Worm (Caenorhabditis elegans): ENCODE data around the gene F46F5.10.

The F46F5.10 gene

DNA sequence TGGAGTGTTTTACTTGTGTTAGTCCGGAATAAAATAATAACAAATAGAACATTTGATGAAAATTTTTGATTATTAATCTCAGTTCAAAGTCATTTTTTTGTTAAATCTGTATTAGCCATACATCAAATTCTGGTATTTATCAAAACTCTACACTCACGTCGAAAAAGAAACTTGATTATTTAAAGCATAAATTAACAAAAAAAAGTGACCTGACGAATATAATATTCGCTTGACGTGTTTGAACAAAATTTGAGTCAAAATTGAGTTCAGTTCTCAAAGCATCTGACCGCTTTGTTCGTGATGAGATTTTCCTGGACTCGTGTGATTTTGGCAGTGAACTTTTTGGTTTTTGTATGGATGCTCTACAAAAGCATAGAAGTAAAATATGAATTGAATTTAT lies at the start of gene F46F5.10:
Gene F46F5.10 (plus strand): TSS at position 301 of the 400 bp plus-strand sequence.
- no peak for TF ChIP-seq ets-7 (tag; optimal IDR thresholded peaks at IDR 0.05)
- no peak for TF ChIP-seq ceh-36 (tag; optimal IDR thresholded peaks at IDR 0.05)
- TF ChIP-seq tra-4 (tag; optimal IDR thresholded peaks at IDR 0.05) = no peak
- TF ChIP-seq pes-1 (GFP tag; IDR thresholded peaks at IDR 0.05) = no peak
- TF ChIP-seq B0310.2 (tag; optimal IDR thresholded peaks at IDR 0.05) = no peak
- no peak for TF ChIP-seq hnd-1 (tag; optimal IDR thresholded peaks at IDR 0.05)
- no peak for TF ChIP-seq flt-1 (GFP tag; IDR thresholded peaks at IDR 0.05)
- TF ChIP-seq scrt-1 (GFP tag; IDR thresholded peaks at IDR 0.05) = no peak
- no peak for TF ChIP-seq ceh-13 (GFP tag; optimal IDR thresholded peaks at IDR 0.05)
- TF ChIP-seq hmbx-1 (tag; optimal IDR thresholded peaks at IDR 0.05) = no peak
- TF ChIP-seq tbx-11 (GFP tag; IDR thresholded peaks at IDR 0.05) = no peak
- no peak for TF ChIP-seq F13C5.2 (tag; optimal IDR thresholded peaks at IDR 0.05)
- no peak for TF ChIP-seq hmg-4 (GFP tag; optimal IDR thresholded peaks at IDR 0.05)
- no peak for TF ChIP-seq ama-1 (optimal IDR thresholded peaks at IDR 0.05)
- no peak for TF ChIP-seq tbx-37 (GFP tag; conservative IDR thresholded peaks at IDR 0.05)
- no peak for TF ChIP-seq aly-1 (tag; optimal IDR thresholded peaks at IDR 0.05)
- no peak for TF ChIP-seq sea-1 (GFP tag; conservative IDR thresholded peaks at IDR 0.05)

DNA sequence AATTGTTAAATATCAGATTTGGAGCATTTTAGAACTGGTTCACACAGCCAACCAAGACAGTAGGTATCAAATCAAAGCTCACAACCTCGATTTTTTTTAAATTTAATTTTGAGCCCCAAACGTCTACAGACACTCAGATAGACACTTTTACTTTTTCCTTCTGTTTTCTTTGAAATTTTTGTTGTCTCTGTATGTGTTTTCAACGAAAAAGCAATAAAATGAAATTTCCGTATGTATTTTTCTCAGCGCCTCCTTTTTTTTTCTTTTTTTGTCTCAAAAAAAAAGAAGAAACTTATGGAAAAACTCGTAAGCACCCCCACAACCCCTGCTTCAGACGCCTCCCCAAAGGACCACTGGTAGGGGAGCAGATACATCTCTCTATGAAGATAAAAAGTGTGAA lies 49.8 kb upstream of the F46F5.10 start:
- no peak for TF ChIP-seq aly-1 (tag; optimal IDR thresholded peaks at IDR 0.05)
- TF ChIP-seq ama-1 (optimal IDR thresholded peaks at IDR 0.05) = no peak

DNA sequence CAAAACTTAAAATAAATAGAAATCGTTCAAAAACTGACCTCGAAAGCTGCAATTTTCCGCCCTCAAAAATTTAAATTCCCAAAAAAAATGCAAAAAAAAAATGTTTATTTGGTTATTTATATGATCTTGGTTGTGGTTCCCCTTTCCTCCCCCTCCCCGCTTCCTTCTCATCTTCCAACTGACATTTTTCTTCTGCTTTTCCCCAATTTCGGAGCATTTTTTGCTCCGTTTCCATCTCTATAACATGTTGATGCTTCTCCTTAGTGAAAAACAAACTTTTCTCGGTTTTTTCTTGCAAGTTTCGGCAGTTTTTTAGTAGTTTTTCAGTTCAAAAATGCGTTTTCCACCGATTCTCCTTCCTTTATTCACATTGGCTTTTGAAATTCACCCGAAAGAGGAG lies 48.6 kb upstream of the F46F5.10 start, which contains the start of gene Y39F10A.1:
Gene Y39F10A.1 (plus strand): TSS at position 301 of the 400 bp plus-strand sequence.
- TF ChIP-seq tra-4 (tag; optimal IDR thresholded peaks at IDR 0.05) (no peak), ets-7 (tag; optimal IDR thresholded peaks at IDR 0.05) (no peak), sea-1 (GFP tag; conservative IDR thresholded peaks at IDR 0.05) (no peak), hmbx-1 (tag; optimal IDR thresholded peaks at IDR 0.05) (no peak), aly-1 (tag; optimal IDR thresholded peaks at IDR 0.05) (no peak), F13C5.2 (tag; optimal IDR thresholded peaks at IDR 0.05) (no peak), hnd-1 (tag; optimal IDR thresholded peaks at IDR 0.05) (no peak), ceh-13 (GFP tag; optimal IDR thresholded peaks at IDR 0.05) (no peak), hmg-4 (GFP tag; optimal IDR thresholded peaks at IDR 0.05) (no peak), scrt-1 (GFP tag; IDR thresholded peaks at IDR 0.05) (no peak)

DNA sequence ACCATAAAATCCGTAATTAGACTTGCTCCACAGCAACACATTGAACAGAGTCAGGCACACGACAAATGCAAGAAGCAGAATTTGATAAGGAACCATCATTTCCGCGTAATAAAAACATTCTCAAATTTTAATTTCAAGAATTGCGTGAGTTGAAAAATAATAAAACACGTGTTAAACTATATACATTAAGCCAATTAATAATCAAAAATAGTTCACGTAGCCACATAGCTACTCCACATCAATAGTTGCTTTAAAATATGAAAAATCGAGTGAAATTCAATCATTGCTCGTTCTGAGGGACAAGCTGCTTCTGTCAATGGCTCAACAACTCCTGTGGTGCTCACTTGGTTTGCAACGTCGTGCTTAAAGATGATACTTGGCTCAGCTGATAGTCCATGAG lies 40.7 kb upstream of the F46F5.10 start, which contains the start of gene Y39F10A.3:
Gene Y39F10A.3 (minus strand): TSS at position 101 of the 400 bp plus-strand sequence.
- TF ChIP-seq pes-1 (GFP tag; IDR thresholded peaks at IDR 0.05) (no peak), tra-4 (tag; optimal IDR thresholded peaks at IDR 0.05) (no peak), hnd-1 (tag; optimal IDR thresholded peaks at IDR 0.05) (no peak), tbx-11 (GFP tag; IDR thresholded peaks at IDR 0.05) (no peak), ets-7 (tag; optimal IDR thresholded peaks at IDR 0.05) (no peak), ceh-13 (GFP tag; optimal IDR thresholded peaks at IDR 0.05) (no peak), F13C5.2 (tag; optimal IDR thresholded peaks at IDR 0.05) (no peak), aly-1 (tag; optimal IDR thresholded peaks at IDR 0.05) (no peak), tbx-37 (GFP tag; conservative IDR thresholded peaks at IDR 0.05) (no peak), scrt-1 (GFP tag; IDR thresholded peaks at IDR 0.05) (no peak), ceh-36 (tag; optimal IDR thresholded peaks at IDR 0.05) (no peak), sea-1 (GFP tag; conservative IDR thresholded peaks at IDR 0.05) (no peak), ama-1 (optimal IDR thresholded peaks at IDR 0.05) (no peak), B0310.2 (tag; optimal IDR thresholded peaks at IDR 0.05) (no peak), flt-1 (GFP tag; IDR thresholded peaks at IDR 0.05) (no peak), hmbx-1 (tag; optimal IDR thresholded peaks at IDR 0.05) (no peak)

DNA sequence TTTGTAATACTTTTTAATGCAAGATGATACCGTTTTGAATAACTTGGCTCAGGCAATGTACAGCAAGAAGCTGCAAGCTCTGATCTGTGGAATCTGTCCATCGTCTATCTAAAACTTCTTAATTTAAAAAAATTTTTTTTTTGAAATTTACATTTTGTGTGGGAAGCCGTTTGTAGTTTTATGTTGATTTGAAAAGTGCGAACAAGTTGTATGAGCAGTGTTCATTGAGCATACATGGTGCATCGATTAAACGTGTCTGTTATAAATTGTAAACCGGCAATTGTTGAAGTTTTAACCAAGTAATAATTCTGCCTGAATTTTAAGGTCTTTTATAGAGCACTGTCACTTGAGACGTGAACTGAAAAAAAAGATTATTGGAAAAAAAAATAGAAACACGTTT lies 40.1 kb upstream of the F46F5.10 start, which contains the start of gene Y39F10A.6:
Gene Y39F10A.6 (minus strand): TSS at position 101 of the 400 bp plus-strand sequence.
- TF ChIP-seq tbx-37 (GFP tag; conservative IDR thresholded peaks at IDR 0.05) (no peak), aly-1 (tag; optimal IDR thresholded peaks at IDR 0.05) (no peak), tbx-11 (GFP tag; IDR thresholded peaks at IDR 0.05) (no peak), flt-1 (GFP tag; IDR thresholded peaks at IDR 0.05) (no peak), B0310.2 (tag; optimal IDR thresholded peaks at IDR 0.05) (no peak), ceh-36 (tag; optimal IDR thresholded peaks at IDR 0.05) (no peak), tra-4 (tag; optimal IDR thresholded peaks at IDR 0.05) (no peak), F13C5.2 (tag; optimal IDR thresholded peaks at IDR 0.05) (no peak), ama-1 (optimal IDR thresholded peaks at IDR 0.05) (no peak), hmg-4 (GFP tag; optimal IDR thresholded peaks at IDR 0.05) (no peak), scrt-1 (GFP tag; IDR thresholded peaks at IDR 0.05) (no peak), ceh-13 (GFP tag; optimal IDR thresholded peaks at IDR 0.05) (no peak), hnd-1 (tag; optimal IDR thresholded peaks at IDR 0.05) (no peak), hmbx-1 (tag; optimal IDR thresholded peaks at IDR 0.05) (no peak), pes-1 (GFP tag; IDR thresholded peaks at IDR 0.05) (no peak), sea-1 (GFP tag; conservative IDR thresholded peaks at IDR 0.05) (no peak), ets-7 (tag; optimal IDR thresholded peaks at IDR 0.05) (no peak)

DNA sequence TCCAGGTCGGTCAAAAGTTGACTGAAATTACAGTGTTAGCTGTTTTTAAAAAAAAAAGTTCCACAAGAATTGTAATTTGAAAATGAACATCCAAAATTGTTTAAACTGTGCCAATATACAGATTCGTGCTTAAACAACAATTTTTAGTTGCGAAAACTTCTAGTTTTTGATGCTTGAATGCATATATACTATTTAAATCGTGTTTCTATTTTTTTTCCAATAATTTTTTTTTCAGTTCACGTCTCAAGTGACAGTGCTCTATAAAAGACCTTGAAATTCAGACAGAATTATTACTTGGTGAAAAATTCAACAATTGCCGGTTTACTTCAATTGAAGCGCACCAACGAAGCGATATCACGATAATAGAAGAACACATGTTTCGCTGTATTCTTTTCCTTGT lies 36.7 kb upstream of the F46F5.10 start, which contains the start of gene F46F5.16:
Gene F46F5.16 (plus strand): TSS at position 301 of the 400 bp plus-strand sequence.
- TF ChIP-seq ama-1 (optimal IDR thresholded peaks at IDR 0.05) (no peak), flt-1 (GFP tag; IDR thresholded peaks at IDR 0.05) (no peak), scrt-1 (GFP tag; IDR thresholded peaks at IDR 0.05) (no peak), tbx-37 (GFP tag; conservative IDR thresholded peaks at IDR 0.05) (no peak), ets-7 (tag; optimal IDR thresholded peaks at IDR 0.05) (no peak), hnd-1 (tag; optimal IDR thresholded peaks at IDR 0.05) (no peak), pes-1 (GFP tag; IDR thresholded peaks at IDR 0.05) (no peak), ceh-13 (GFP tag; optimal IDR thresholded peaks at IDR 0.05) (no peak)

DNA sequence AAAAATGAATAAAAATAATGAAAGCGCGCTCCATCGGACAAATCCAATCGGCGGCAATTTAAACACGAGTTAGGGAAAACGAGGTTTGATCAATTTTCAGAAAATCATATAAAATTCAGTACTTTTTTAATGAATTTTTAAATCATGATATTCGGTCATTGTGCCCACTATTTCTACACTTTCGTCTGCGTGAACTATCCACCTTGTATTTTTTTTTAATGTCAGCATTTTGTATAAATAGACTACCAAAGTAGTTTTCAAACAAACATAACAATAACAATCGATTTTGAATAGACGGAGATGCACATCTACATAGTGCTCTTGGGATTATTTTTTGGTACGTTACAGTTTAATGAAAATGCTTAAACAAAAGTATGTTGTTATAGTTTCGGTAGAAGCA lies 35.5 kb upstream of the F46F5.10 start, which contains the start of gene F46F5.15:
Gene F46F5.15 (plus strand): TSS at position 301 of the 400 bp plus-strand sequence.
- TF ChIP-seq F13C5.2 (tag; optimal IDR thresholded peaks at IDR 0.05) = no peak
- TF ChIP-seq sea-1 (GFP tag; conservative IDR thresholded peaks at IDR 0.05) = no peak

DNA sequence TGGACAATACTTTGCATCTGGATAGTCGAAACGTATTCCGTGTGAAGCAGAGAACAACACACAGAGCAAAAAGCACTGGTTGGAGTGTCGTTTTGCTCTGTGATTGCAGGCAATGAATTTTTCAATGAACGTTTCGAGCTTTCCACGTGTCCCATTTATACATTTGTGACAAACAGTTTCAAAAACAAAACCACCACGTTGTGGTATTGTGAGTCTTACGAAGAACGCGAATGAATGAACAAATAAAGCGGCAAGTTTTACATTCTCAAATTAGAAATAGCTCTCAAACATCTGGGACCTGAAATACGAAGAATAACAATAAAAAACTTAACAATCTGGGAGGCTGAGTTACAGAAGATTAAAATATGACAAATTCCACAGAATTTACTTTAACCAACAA lies 31.8 kb upstream of the F46F5.10 start, which contains the start of gene F46F5.1:
Gene F46F5.1 (minus strand): TSS at position 101 of the 400 bp plus-strand sequence.
- no peak for TF ChIP-seq F13C5.2 (tag; optimal IDR thresholded peaks at IDR 0.05)
